Worm (Caenorhabditis elegans): ENCODE results near the gene srw-122.

DNA sequence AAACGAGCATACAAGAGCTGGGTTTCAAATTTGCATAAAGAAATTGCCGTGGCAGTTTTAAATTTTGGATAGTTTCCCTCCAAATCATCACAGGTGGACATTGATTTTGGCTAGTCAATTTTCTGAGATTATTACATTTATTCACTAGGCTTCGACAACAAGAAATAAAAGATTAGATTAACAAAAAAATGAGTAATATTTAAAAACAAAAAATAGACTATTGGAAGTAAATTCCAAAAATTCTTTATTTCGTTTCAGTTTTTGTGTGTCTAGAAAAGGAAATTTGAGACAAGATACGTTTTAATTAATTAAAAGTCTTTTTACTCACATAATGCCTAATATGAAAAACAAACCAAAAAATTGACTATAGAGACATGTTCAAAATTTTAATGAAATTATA, 6.2 kb upstream of the srw-122 start, which contains the start of gene srw-142:
- TF ChIP-seq tra-4 (tag; optimal IDR thresholded peaks at IDR 0.05): no peak
- no peak for TF ChIP-seq hmbx-1 (tag; optimal IDR thresholded peaks at IDR 0.05)
- TF ChIP-seq ama-1 (optimal IDR thresholded peaks at IDR 0.05): no peak
- no peak for TF ChIP-seq ets-7 (tag; optimal IDR thresholded peaks at IDR 0.05)
- TF ChIP-seq flt-1 (GFP tag; IDR thresholded peaks at IDR 0.05): no peak
- no peak for TF ChIP-seq tbx-37 (GFP tag; conservative IDR thresholded peaks at IDR 0.05)
- TF ChIP-seq sea-1 (GFP tag; conservative IDR thresholded peaks at IDR 0.05): no peak
- no peak for TF ChIP-seq hnd-1 (tag; optimal IDR thresholded peaks at IDR 0.05)
- TF ChIP-seq scrt-1 (GFP tag; IDR thresholded peaks at IDR 0.05): no peak
- no peak for TF ChIP-seq hmg-4 (GFP tag; optimal IDR thresholded peaks at IDR 0.05)
- no peak for TF ChIP-seq pes-1 (GFP tag; IDR thresholded peaks at IDR 0.05)
- no peak for TF ChIP-seq F13C5.2 (tag; optimal IDR thresholded peaks at IDR 0.05)
- TF ChIP-seq B0310.2 (tag; optimal IDR thresholded peaks at IDR 0.05): no peak
- TF ChIP-seq tbx-11 (GFP tag; IDR thresholded peaks at IDR 0.05): no peak

Data from whole organism, early embryonic.